Fruit fly (Drosophila melanogaster) whole organism, embryonic: ENCODE measurements around the gene CG45049.

Source experiments
- Abd-B ChIP-seq: fragments of 200-800 bp; sonication (Bioruptor generic); optimal IDR thresholded peaks from 2 replicates; lab custom pipeline; 2018; ENCODE audit warnings: missing biosample characterization, mild to moderate bottlenecking, missing genetic modification characterization, moderate library complexity
- CG10565 ChIP-seq: fragments of 200-800 bp; sonication (Bioruptor generic); optimal IDR thresholded peaks from 3 replicates; lab custom pipeline; 2016; ENCODE audit warnings: missing biosample characterization, mild to moderate bottlenecking, missing genetic modification characterization
- CG11085 ChIP-seq: fragments of 200-800 bp; sonication (Bioruptor generic); IDR thresholded peaks from 2 replicates; pipeline ENCODE4 v1.3.6; 2022; ENCODE audit warnings: missing biosample characterization, missing genetic modification characterization
- CG11504 ChIP-seq: fragments of 200-800 bp; sonication (Bioruptor generic); optimal IDR thresholded peaks from 3 replicates; lab custom pipeline; 2019; ENCODE audit warnings: missing biosample characterization, mild to moderate bottlenecking, missing genetic modification characterization, moderate library complexity
- CG13296 ChIP-seq: fragments of 200-800 bp; sonication (Bioruptor generic); optimal IDR thresholded peaks from 3 replicates; lab custom pipeline; 2018; ENCODE audit warnings: missing biosample characterization, mild to moderate bottlenecking, missing genetic modification characterization
- CG14441 ChIP-seq: fragments of 200-800 bp; sonication (Bioruptor generic); IDR thresholded peaks from 2 replicates; pipeline ENCODE4 v1.3.6; 2022; ENCODE audit warnings: missing biosample characterization, missing genetic modification characterization
- CG16815 ChIP-seq: fragments of 200-800 bp; sonication (Bioruptor generic); optimal IDR thresholded peaks from 3 replicates; lab custom pipeline; 2017; ENCODE audit warnings: missing biosample characterization, mild to moderate bottlenecking, missing genetic modification characterization
- CG18599 ChIP-seq: fragments of 200-800 bp; sonication (Bioruptor generic); optimal IDR thresholded peaks from 3 replicates; lab custom pipeline; 2017; ENCODE audit warnings: missing biosample characterization, missing genetic modification characterization, mild to moderate bottlenecking, moderate library complexity, missing genetic modification reagents
- CG3726 ChIP-seq: fragments of 200-800 bp; sonication (Bioruptor generic); IDR thresholded peaks from 3 replicates; pipeline ENCODE4, ENCODE4 v1.3.6; 2022; ENCODE audit warnings: missing biosample characterization, missing genetic modification characterization
- CG3838 ChIP-seq: fragments of 200-800 bp; sonication (Bioruptor generic); optimal IDR thresholded peaks from 3 replicates; lab custom pipeline; 2016; ENCODE audit warnings: missing biosample characterization, missing genetic modification characterization
- CG4328 ChIP-seq: fragments of 200-800 bp; sonication (Bioruptor generic); optimal IDR thresholded peaks from 3 replicates; lab custom pipeline; 2017; ENCODE audit warnings: missing biosample characterization, missing genetic modification reagents, missing genetic modification characterization
- CG4360 ChIP-seq: fragments of 200-800 bp; sonication (Bioruptor generic); IDR thresholded peaks from 2 replicates; pipeline ENCODE4 v1.3.6; 2022; ENCODE audit warnings: missing biosample characterization, missing genetic modification characterization
- CG43689 ChIP-seq: fragments of 200-800 bp; sonication (Bioruptor generic); IDR thresholded peaks from 2 replicates; pipeline ENCODE4 v1.3.6; 2022; ENCODE audit warnings: missing biosample characterization, missing genetic modification characterization
- CG5953 ChIP-seq: fragments of 200-800 bp; sonication (Bioruptor generic); IDR thresholded peaks from 2 replicates; pipeline ENCODE4 v1.3.6; 2022; ENCODE audit warnings: missing biosample characterization, missing genetic modification characterization
- CG6654 ChIP-seq: fragments of 200-800 bp; sonication (Bioruptor generic); optimal IDR thresholded peaks from 2 replicates; lab custom pipeline; 2017; ENCODE audit warnings: missing biosample characterization, mild to moderate bottlenecking, missing genetic modification characterization
- CG8944 ChIP-seq: fragments of 200-800 bp; sonication (Bioruptor generic); optimal IDR thresholded peaks from 3 replicates; lab custom pipeline; 2016; ENCODE audit warnings: missing biosample characterization, missing genetic modification characterization
- Camta ChIP-seq: fragments of 200-800 bp; sonication (Bioruptor generic); optimal IDR thresholded peaks from 2 replicates; lab custom pipeline; 2016; ENCODE audit warnings: missing biosample characterization, missing genetic modification characterization
- D19A ChIP-seq: fragments of 200-800 bp; optimal IDR thresholded peaks from 3 replicates; lab custom pipeline; 2019; ENCODE audit warnings: missing biosample characterization, mild to moderate bottlenecking, missing genetic modification characterization, moderate library complexity
- Dek ChIP-seq: fragments of 200-800 bp; sonication (Bioruptor generic); optimal IDR thresholded peaks from 3 replicates; lab custom pipeline; 2019; ENCODE audit warnings: missing biosample characterization, mild to moderate bottlenecking, missing genetic modification characterization, moderate library complexity
- Ets97D ChIP-seq: fragments of 200-800 bp; sonication (Bioruptor generic); optimal IDR thresholded peaks from 3 replicates; lab custom pipeline; 2016; ENCODE audit warnings: missing biosample characterization, missing genetic modification characterization
- H15 ChIP-seq: fragments of 200-800 bp; sonication (Bioruptor generic); IDR thresholded peaks from 3 replicates; pipeline ENCODE4 v1.3.6; 2022; ENCODE audit warnings: missing biosample characterization, missing genetic modification characterization
- MBD-R2 ChIP-seq: fragments of 200-800 bp; sonication (Bioruptor generic); IDR thresholded peaks from 2 replicates; pipeline ENCODE4 v1.3.6; 2022; ENCODE audit warnings: missing biosample characterization, missing genetic modification characterization
- NC2β ChIP-seq: fragments of 200-800 bp; sonication (Bioruptor generic); optimal IDR thresholded peaks from 2 replicates; lab custom pipeline; 2016; ENCODE audit warnings: missing biosample characterization, missing genetic modification characterization
- Opbp ChIP-seq: fragments of 200-800 bp; sonication (Bioruptor generic); IDR thresholded peaks from 3 replicates; pipeline ENCODE4 v1.3.6; 2022; ENCODE audit warnings: missing biosample characterization, missing genetic modification characterization; ENCODE audit not compliant: partially characterized antibody
- Trl ChIP-seq, 3 experiments: fragments of >200 bp in 2 of 3; fragments of 200-800 bp in 1 of 3; sonication (Bioruptor generic) in 1 of 3; optimal IDR thresholded peaks; 2 replicates in 1 of 3; 3 replicates in 2 of 3; lab custom pipeline; 2016 to 2017; ENCODE audit warnings: missing biosample characterization in 1 of 3, missing genetic modification characterization in 1 of 3
- ase ChIP-seq: fragments of 200-800 bp; sonication (Bioruptor generic); IDR thresholded peaks from 3 replicates; pipeline ENCODE4 v1.3.6; 2022; ENCODE audit warnings: missing biosample characterization, missing genetic modification characterization
- az2 ChIP-seq: fragments of 200-800 bp; sonication (Bioruptor generic); optimal IDR thresholded peaks from 3 replicates; lab custom pipeline; 2016; ENCODE audit warnings: missing biosample characterization, missing genetic modification characterization
- bigmax ChIP-seq: fragments of 200-800 bp; sonication (Bioruptor generic); optimal IDR thresholded peaks from 2 replicates; lab custom pipeline; 2018; ENCODE audit warnings: missing biosample characterization, mild to moderate bottlenecking, missing genetic modification characterization
- gro ChIP-seq: fragments of 200-800 bp; sonication (Bioruptor generic); optimal IDR thresholded peaks from 2 replicates; lab custom pipeline; 2016; ENCODE audit warnings: missing biosample characterization, missing genetic modification characterization
- h ChIP-seq: fragments of >200 bp; optimal IDR thresholded peaks from 2 replicates; lab custom pipeline; 2017
- hbn ChIP-seq: fragments of 200-800 bp; sonication (Bioruptor generic); IDR thresholded peaks from 2 replicates; pipeline ENCODE4 v1.3.6; 2022; ENCODE audit warnings: missing biosample characterization, missing genetic modification characterization; ENCODE audit not compliant: partially characterized antibody
- hkb ChIP-seq, 2 experiments: fragments of 200-800 bp in 1 of 2; fragments of >200 bp in 1 of 2; sonication (Bioruptor generic) in 1 of 2; IDR thresholded peaks in 1 of 2; optimal IDR thresholded peaks in 1 of 2; 2 replicates each; pipeline versions ENCODE4 v1.3.6 to Lab custom; 2017 to 2022; ENCODE audit warnings: missing biosample characterization in 1 of 2, missing genetic modification characterization in 1 of 2
- kni ChIP-seq: fragments of 200-800 bp; sonication (Bioruptor generic); optimal IDR thresholded peaks from 3 replicates; lab custom pipeline; 2017; ENCODE audit warnings: mild to moderate bottlenecking, missing biosample characterization, missing genetic modification reagents, missing genetic modification characterization
- mam ChIP-seq: fragments of 200-800 bp; sonication (Bioruptor generic); optimal IDR thresholded peaks from 3 replicates; lab custom pipeline; 2016; ENCODE audit warnings: missing biosample characterization, missing genetic modification characterization
- mld ChIP-seq: fragments of 200-800 bp; sonication (Bioruptor generic); IDR thresholded peaks from 3 replicates; pipeline ENCODE4 v1.3.6; 2022; ENCODE audit warnings: missing biosample characterization, missing genetic modification characterization; ENCODE audit not compliant: partially characterized antibody
- nerfin-2 ChIP-seq: fragments of 200-800 bp; sonication (Bioruptor generic); IDR thresholded peaks from 2 replicates; pipeline ENCODE4 v1.3.6; 2022; ENCODE audit warnings: missing biosample characterization, missing genetic modification characterization; ENCODE audit not compliant: partially characterized antibody
- pan ChIP-seq, 4 experiments: fragments of >200 bp in 3 of 4; fragments of 200-800 bp in 1 of 4; sonication (Bioruptor generic) in 1 of 4; optimal IDR thresholded peaks in 3 of 4; IDR thresholded peaks in 1 of 4; 2 replicates each; pipeline versions ENCODE4 v1.3.6 to Lab custom; 2017 to 2022; ENCODE audit warnings: missing biosample characterization in 2 of 4, missing genetic modification characterization in 2 of 4, mixed read lengths in 1 of 4
- pfk ChIP-seq: fragments of 200-800 bp; sonication (Bioruptor generic); optimal IDR thresholded peaks from 2 replicates; lab custom pipeline; 2018; ENCODE audit warnings: missing biosample characterization, mild to moderate bottlenecking, missing genetic modification characterization, moderate library complexity
- prd ChIP-seq, 3 experiments: fragments of >200 bp in 2 of 3; fragments of 200-800 bp in 1 of 3; sonication (Bioruptor generic) in 1 of 3; optimal IDR thresholded peaks in 2 of 3; IDR thresholded peaks in 1 of 3; 2 replicates in 2 of 3; 3 replicates in 1 of 3; pipeline versions ENCODE4 v1.3.6 to Lab custom; 2017 to 2022; ENCODE audit warnings: missing biosample characterization in 1 of 3, missing genetic modification characterization in 1 of 3
- ranshi ChIP-seq: fragments of 200-800 bp; sonication (Bioruptor generic); IDR thresholded peaks from 2 replicates; pipeline ENCODE4 v1.3.6; 2022; ENCODE audit warnings: missing biosample characterization, missing genetic modification characterization
- scrt ChIP-seq: fragments of 200-800 bp; sonication (Bioruptor generic); optimal IDR thresholded peaks from 2 replicates; lab custom pipeline; 2018; ENCODE audit warnings: missing biosample characterization, mild to moderate bottlenecking, missing genetic modification characterization, moderate library complexity
- sima ChIP-seq: fragments of 200-800 bp; sonication (Bioruptor generic); optimal IDR thresholded peaks from 2 replicates; lab custom pipeline; 2016; ENCODE audit warnings: missing biosample characterization, missing genetic modification characterization
- sisA ChIP-seq: fragments of 200-800 bp; sonication (Bioruptor generic); IDR thresholded peaks from 2 replicates; pipeline ENCODE4 v1.3.6; 2022; ENCODE audit warnings: missing biosample characterization, missing genetic modification characterization
- sr ChIP-seq: fragments of 200-800 bp; sonication (Bioruptor generic); IDR thresholded peaks from 3 replicates; pipeline ENCODE4 v1.3.6; 2022; ENCODE audit warnings: missing biosample characterization, missing genetic modification characterization
- sug ChIP-seq: fragments of 200-800 bp; optimal IDR thresholded peaks from 2 replicates; lab custom pipeline; 2019; ENCODE audit warnings: missing biosample characterization, mild to moderate bottlenecking, missing genetic modification characterization, moderate library complexity
- tup ChIP-seq: fragments of 200-800 bp; sonication (Bioruptor generic); optimal IDR thresholded peaks from 2 replicates; lab custom pipeline; 2016; ENCODE audit warnings: missing biosample characterization, mild to moderate bottlenecking, missing genetic modification characterization, moderate library complexity
- zen2 ChIP-seq: fragments of 200-800 bp; sonication (Bioruptor generic); IDR thresholded peaks from 3 replicates; pipeline ENCODE4 v1.3.6; 2022; ENCODE audit warnings: missing biosample characterization, missing genetic modification characterization; ENCODE audit not compliant: partially characterized antibody

Gene CG45049

dm6 chr3R:22684044-22684947 is 42.5 kb upstream of the CG45049 start (continued):
- TF ChIP-seq mam (GFP tag; lab: Kevin White, UChicago), result no peak
- TF ChIP-seq Abd-B, result no peak
- TF ChIP-seq pan (optimal IDR thresholded peaks at IDR 0.05; lab: Kevin White, UChicago), result no peak
- TF ChIP-seq pan (GFP tag; optimal IDR thresholded peaks at IDR 0.05 in 1 of 2, IDR thresholded peaks at IDR 0.05 in 1 of 2), result no peak
- no peak for TF ChIP-seq pfk (GFP tag; lab: Kevin White, UChicago)
- TF ChIP-seq prd (optimal IDR thresholded peaks at IDR 0.05; lab: Kevin White, UChicago), result no peak
- no peak for TF ChIP-seq prd (GFP tag; IDR thresholded peaks at IDR 0.05; lab: Robert Waterston, UW)
- no peak for TF ChIP-seq ase (GFP tag; lab: Robert Waterston, UW)
- TF ChIP-seq scrt, result no peak
- no peak for TF ChIP-seq Ets97D (GFP tag; lab: Kevin White, UChicago)
- TF ChIP-seq zen2, result no peak
- no peak for TF ChIP-seq CG6654 (GFP tag; lab: Kevin White, UChicago)
- no peak for TF ChIP-seq H15 (GFP tag; lab: Robert Waterston, UW)
- TF ChIP-seq gro (GFP tag; lab: Kevin White, UChicago), result no peak
- peak; percentile 6 for TF ChIP-seq CG18599 (GFP tag; lab: Kevin White, UChicago)
- TF ChIP-seq h (lab: Kevin White, UChicago), result no peak
- TF ChIP-seq CG3726 (GFP tag; lab: Robert Waterston, UW), result no peak
- TF ChIP-seq CG13296, result peak; percentile 32
- TF ChIP-seq CG14441 (GFP tag; lab: Robert Waterston, UW), result no peak
- TF ChIP-seq CG11504 (tag; lab: Kevin White, UChicago), result no peak
- no peak for TF ChIP-seq az2 (GFP tag; lab: Kevin White, UChicago)
- no peak for TF ChIP-seq ranshi (GFP tag; lab: Robert Waterston, UW)
- peak; percentile 3 for TF ChIP-seq CG4328 (GFP tag; lab: Kevin White, UChicago)
- no peak for TF ChIP-seq Opbp (GFP tag; lab: Robert Waterston, UW)
- no peak for TF ChIP-seq hbn (GFP tag; lab: Robert Waterston, UW)
- no peak for TF ChIP-seq bigmax
- no peak for TF ChIP-seq sisA
- no peak for TF ChIP-seq NC2β (GFP tag; lab: Kevin White, UChicago)
- TF ChIP-seq MBD-R2 (GFP tag; lab: Robert Waterston, UW), result no peak
- no peak for TF ChIP-seq Dek
- TF ChIP-seq CG16815 (GFP tag; lab: Kevin White, UChicago), result no peak
- TF ChIP-seq CG3838 (GFP tag; lab: Kevin White, UChicago), result no peak
- no peak for TF ChIP-seq sr (GFP tag; lab: Robert Waterston, UW)
- no peak for TF ChIP-seq nerfin-2 (GFP tag; lab: Robert Waterston, UW)
- no peak for TF ChIP-seq CG4360 (GFP tag; lab: Robert Waterston, UW)
- peak; percentile 29 for TF ChIP-seq kni (GFP tag; lab: Kevin White, UChicago)
- no peak for TF ChIP-seq tup (GFP tag; lab: Kevin White, UChicago)
- peak; percentile 9 for TF ChIP-seq Camta (GFP tag; lab: Kevin White, UChicago)
- no peak for TF ChIP-seq D19A (tag; lab: Kevin White, UChicago)
- no peak for TF ChIP-seq CG5953
- peak in 1 of 2 experiments; percentile 35 for TF ChIP-seq Trl (optimal IDR thresholded peaks at IDR 0.05; lab: Kevin White, UChicago)
- no peak for TF ChIP-seq Trl (GFP tag; optimal IDR thresholded peaks at IDR 0.05; lab: Kevin White, UChicago)
- TF ChIP-seq CG43689 (GFP tag; lab: Robert Waterston, UW), result no peak
- TF ChIP-seq CG11085 (GFP tag; lab: Robert Waterston, UW), result no peak
- peak; percentile 30 for TF ChIP-seq sug (tag; lab: Kevin White, UChicago)
- TF ChIP-seq hkb (optimal IDR thresholded peaks at IDR 0.05; lab: Kevin White, UChicago), result no peak
- TF ChIP-seq hkb (GFP tag; IDR thresholded peaks at IDR 0.05; lab: Robert Waterston, UW), result no peak
- TF ChIP-seq CG10565 (GFP tag; lab: Kevin White, UChicago), result no peak
- no peak for TF ChIP-seq mld (GFP tag; lab: Robert Waterston, UW)
- TF ChIP-seq sima (GFP tag; lab: Kevin White, UChicago), result no peak
- no peak for TF ChIP-seq CG8944 (GFP tag; lab: Kevin White, UChicago)
